Fruit fly (Drosophila melanogaster) whole organism, embryonic: ENCODE results near the gene CG4009.

Experiments
- Aef1 ChIP-seq: fragments of 200-800 bp; sonication (Bioruptor generic); IDR thresholded peaks from 3 replicates; pipeline ENCODE4 v1.3.6; 2022; ENCODE audit warnings: missing biosample characterization, missing genetic modification characterization
- Bteb2 ChIP-seq: fragments of 200-800 bp; sonication (Bioruptor generic); optimal IDR thresholded peaks from 2 replicates; lab custom pipeline; 2016; ENCODE audit warnings: missing biosample characterization, missing genetic modification characterization
- CG11560 ChIP-seq: fragments of 200-800 bp; sonication (Bioruptor generic); IDR thresholded peaks from 3 replicates; pipeline ENCODE4 v1.3.6; 2022; ENCODE audit warnings: missing biosample characterization, missing genetic modification characterization
- CG12391 ChIP-seq: fragments of 200-800 bp; sonication (Bioruptor generic); optimal IDR thresholded peaks from 3 replicates; lab custom pipeline; 2018; ENCODE audit warnings: missing biosample characterization, mild to moderate bottlenecking, missing genetic modification characterization, moderate library complexity
- CG14050 ChIP-seq: fragments of 200-800 bp; sonication (Bioruptor generic); IDR thresholded peaks from 3 replicates; pipeline ENCODE4 v1.3.6; 2022; ENCODE audit warnings: missing biosample characterization, missing genetic modification characterization
- CG14860 ChIP-seq: fragments of 200-800 bp; sonication (Bioruptor generic); IDR thresholded peaks from 3 replicates; pipeline ENCODE4 v1.3.6; 2022; ENCODE audit warnings: missing biosample characterization, missing genetic modification characterization; ENCODE audit not compliant: partially characterized antibody
- CG17359 ChIP-seq: fragments of 200-800 bp; sonication (Bioruptor generic); optimal IDR thresholded peaks from 3 replicates; lab custom pipeline; 2018; ENCODE audit warnings: missing biosample characterization, mild to moderate bottlenecking, missing genetic modification characterization, moderate library complexity
- CG17829 ChIP-seq: fragments of 200-800 bp; optimal IDR thresholded peaks from 2 replicates; lab custom pipeline; 2019; ENCODE audit warnings: missing biosample characterization, mild to moderate bottlenecking, missing genetic modification characterization, moderate library complexity
- CG18764 ChIP-seq: fragments of 200-800 bp; sonication (Bioruptor generic); optimal IDR thresholded peaks from 3 replicates; lab custom pipeline; 2016; ENCODE audit warnings: missing biosample characterization, missing genetic modification characterization
- CG2199 ChIP-seq: fragments of 200-800 bp; sonication (Bioruptor generic); IDR thresholded peaks from 3 replicates; pipeline ENCODE4 v1.3.6; 2022; ENCODE audit warnings: missing biosample characterization, missing genetic modification characterization
- CG30020 ChIP-seq: fragments of 200-800 bp; optimal IDR thresholded peaks from 2 replicates; lab custom pipeline; 2019; ENCODE audit warnings: missing biosample characterization, mild to moderate bottlenecking, missing genetic modification characterization, moderate library complexity
- CG33213 ChIP-seq: fragments of 200-800 bp; sonication (Bioruptor generic); optimal IDR thresholded peaks from 3 replicates; lab custom pipeline; 2016; ENCODE audit warnings: missing biosample characterization, missing genetic modification characterization
- CG4328 ChIP-seq: fragments of 200-800 bp; sonication (Bioruptor generic); optimal IDR thresholded peaks from 3 replicates; lab custom pipeline; 2017; ENCODE audit warnings: missing biosample characterization, missing genetic modification reagents, missing genetic modification characterization
- CG6175 ChIP-seq: fragments of 200-800 bp; sonication (Bioruptor generic); IDR thresholded peaks from 3 replicates; pipeline ENCODE4 v1.3.6; 2022; ENCODE audit warnings: missing biosample characterization, missing genetic modification characterization
- CG7839 ChIP-seq: fragments of 200-800 bp; sonication (Bioruptor generic); optimal IDR thresholded peaks from 3 replicates; lab custom pipeline; 2018; ENCODE audit warnings: missing biosample characterization, mild to moderate bottlenecking, missing genetic modification characterization, moderate library complexity
- CG8478 ChIP-seq: fragments of >200 bp; optimal IDR thresholded peaks from 2 replicates; lab custom pipeline; 2018
- CG9932 ChIP-seq: fragments of 200-800 bp; sonication (Bioruptor generic); IDR thresholded peaks from 2 replicates; pipeline ENCODE4 v1.3.6; 2022; ENCODE audit warnings: missing biosample characterization, missing genetic modification characterization
- CoRest ChIP-seq: fragments of 200-800 bp; sonication (Bioruptor generic); optimal IDR thresholded peaks from 3 replicates; lab custom pipeline; 2018; ENCODE audit warnings: missing biosample characterization, mild to moderate bottlenecking, missing genetic modification characterization, moderate library complexity
- Dad ChIP-seq: fragments of 200-800 bp; sonication (Bioruptor generic); optimal IDR thresholded peaks from 3 replicates; lab custom pipeline; 2016; ENCODE audit warnings: missing biosample characterization, missing genetic modification characterization
- Dll ChIP-seq: fragments of 200-800 bp; sonication (Bioruptor generic); IDR thresholded peaks from 4 replicates; pipeline ENCODE4 v1.3.6; 2022; ENCODE audit warnings: missing biosample characterization, missing genetic modification characterization; ENCODE audit not compliant: partially characterized antibody
- Dp ChIP-seq: fragments of 200-800 bp; sonication (Bioruptor generic); optimal IDR thresholded peaks from 2 replicates; lab custom pipeline; 2018; ENCODE audit warnings: missing biosample characterization, mild to moderate bottlenecking, missing genetic modification characterization, moderate library complexity
- Ets97D ChIP-seq: fragments of 200-800 bp; sonication (Bioruptor generic); optimal IDR thresholded peaks from 3 replicates; lab custom pipeline; 2016; ENCODE audit warnings: missing biosample characterization, missing genetic modification characterization
- Fer2 ChIP-seq: fragments of 200-800 bp; sonication (Bioruptor generic); optimal IDR thresholded peaks from 2 replicates; lab custom pipeline; 2018; ENCODE audit warnings: missing biosample characterization, mild to moderate bottlenecking, missing genetic modification characterization, moderate library complexity
- HLH4C ChIP-seq: fragments of 200-800 bp; sonication (Bioruptor generic); IDR thresholded peaks from 3 replicates; pipeline ENCODE4 v1.3.6; 2022; ENCODE audit warnings: missing biosample characterization, missing genetic modification characterization; ENCODE audit not compliant: partially characterized antibody
- Med ChIP-seq: fragments of 200-800 bp; sonication (Bioruptor generic); peaks from one replicate; lab custom pipeline; 2016; ENCODE audit warnings: missing biosample characterization, missing genetic modification characterization, mild to moderate bottlenecking, inconsistent platforms, moderate library complexity
- NK7.1 ChIP-seq: fragments of 200-800 bp; sonication (Bioruptor generic); optimal IDR thresholded peaks from 3 replicates; lab custom pipeline; 2016; ENCODE audit warnings: missing biosample characterization, missing genetic modification characterization
- Oli ChIP-seq: fragments of 200-800 bp; sonication (Bioruptor generic); optimal IDR thresholded peaks from 2 replicates; lab custom pipeline; 2018; ENCODE audit warnings: missing biosample characterization, mild to moderate bottlenecking, missing genetic modification characterization, moderate library complexity
- Side ChIP-seq: fragments of 200-800 bp; sonication (Bioruptor generic); optimal IDR thresholded peaks from 2 replicates; lab custom pipeline; 2016; ENCODE audit warnings: missing biosample characterization, missing genetic modification characterization
- Sox102F ChIP-seq: fragments of 200-800 bp; sonication (Bioruptor generic); optimal IDR thresholded peaks from 2 replicates; lab custom pipeline; 2018; ENCODE audit warnings: missing biosample characterization, mild to moderate bottlenecking, missing genetic modification characterization, moderate library complexity
- Sry-β ChIP-seq: fragments of 200-800 bp; sonication (Bioruptor generic); optimal IDR thresholded peaks from 2 replicates; lab custom pipeline; 2018; ENCODE audit warnings: missing biosample characterization, mild to moderate bottlenecking, missing genetic modification characterization, moderate library complexity
- Tbp ChIP-seq: fragments of >200 bp; optimal IDR thresholded peaks from 2 replicates; lab custom pipeline; 2018; ENCODE audit warnings: missing biosample characterization, missing genetic modification characterization
- ap ChIP-seq: fragments of 200-800 bp; sonication (Bioruptor generic); IDR thresholded peaks from 2 replicates; pipeline ENCODE4 v1.3.6; 2022; ENCODE audit warnings: missing biosample characterization, missing genetic modification characterization
- ato ChIP-seq: fragments of 200-800 bp; sonication (Bioruptor generic); IDR thresholded peaks from 2 replicates; pipeline ENCODE4 v1.3.6; 2022; ENCODE audit warnings: missing biosample characterization, missing genetic modification characterization; ENCODE audit not compliant: partially characterized antibody
- chinmo ChIP-seq: fragments of 200-800 bp; sonication (Bioruptor generic); IDR thresholded peaks from 4 replicates; pipeline ENCODE4 v1.3.6; 2022; ENCODE audit warnings: missing biosample characterization, missing genetic modification characterization; ENCODE audit not compliant: partially characterized antibody
- grn ChIP-seq: fragments of 200-800 bp; sonication (Bioruptor generic); optimal IDR thresholded peaks from 3 replicates; lab custom pipeline; 2017; ENCODE audit warnings: missing biosample characterization, missing genetic modification characterization
- gt ChIP-seq: fragments of 200-800 bp; sonication (Bioruptor generic); IDR thresholded peaks from 2 replicates; pipeline ENCODE4 v1.3.6; 2022; ENCODE audit warnings: missing biosample characterization, missing genetic modification characterization
- h ChIP-seq: fragments of >200 bp; optimal IDR thresholded peaks from 2 replicates; lab custom pipeline; 2017
- hkb ChIP-seq, 2 experiments: fragments of 200-800 bp in 1 of 2; fragments of >200 bp in 1 of 2; sonication (Bioruptor generic) in 1 of 2; IDR thresholded peaks in 1 of 2; optimal IDR thresholded peaks in 1 of 2; 2 replicates each; pipeline versions ENCODE4 v1.3.6 to Lab custom; 2017 to 2022; ENCODE audit warnings: missing biosample characterization in 1 of 2, missing genetic modification characterization in 1 of 2
- ken ChIP-seq: fragments of 200-800 bp; sonication (Bioruptor generic); IDR thresholded peaks from 3 replicates; pipeline ENCODE4 v1.3.6; 2022; ENCODE audit warnings: missing biosample characterization, missing genetic modification characterization
- lbe ChIP-seq: fragments of 200-800 bp; sonication (Bioruptor generic); optimal IDR thresholded peaks from 2 replicates; lab custom pipeline; 2016; ENCODE audit warnings: missing biosample characterization, mild to moderate bottlenecking, missing genetic modification characterization
- lov ChIP-seq, 2 experiments: fragments of 200-800 bp in 1 of 2; fragments of >200 bp in 1 of 2; sonication (Bioruptor generic) in 1 of 2; IDR thresholded peaks in 1 of 2; optimal IDR thresholded peaks in 1 of 2; 2 replicates in 1 of 2; 3 replicates in 1 of 2; pipeline versions ENCODE4 v1.3.6 to Lab custom; 2017 to 2022; ENCODE audit warnings: missing biosample characterization in 1 of 2, missing genetic modification characterization in 1 of 2
- mld ChIP-seq: fragments of 200-800 bp; sonication (Bioruptor generic); IDR thresholded peaks from 3 replicates; pipeline ENCODE4 v1.3.6; 2022; ENCODE audit warnings: missing biosample characterization, missing genetic modification characterization; ENCODE audit not compliant: partially characterized antibody
- phol ChIP-seq: fragments of 200-800 bp; sonication (Bioruptor generic); optimal IDR thresholded peaks from 3 replicates; lab custom pipeline; 2018; ENCODE audit warnings: missing biosample characterization, mild to moderate bottlenecking, missing genetic modification characterization, moderate library complexity
- row ChIP-seq: fragments of 200-800 bp; sonication (Bioruptor generic); IDR thresholded peaks from 3 replicates; pipeline ENCODE4 v1.3.6; 2022; ENCODE audit warnings: missing biosample characterization, missing genetic modification characterization
- sens-2 ChIP-seq: fragments of 200-800 bp; sonication (Bioruptor generic); IDR thresholded peaks from 2 replicates; pipeline ENCODE4 v1.3.6; 2022; ENCODE audit warnings: missing biosample characterization, missing genetic modification characterization
- so ChIP-seq: fragments of 200-800 bp; sonication (Bioruptor generic); IDR thresholded peaks from 3 replicates; pipeline ENCODE4 v1.3.6; 2022; ENCODE audit warnings: missing biosample characterization, missing genetic modification characterization
- trem ChIP-seq: fragments of 200-800 bp; optimal IDR thresholded peaks from 3 replicates; lab custom pipeline; 2019; ENCODE audit warnings: missing biosample characterization, mild to moderate bottlenecking, missing genetic modification characterization, moderate library complexity
- vnd ChIP-seq: fragments of 200-800 bp; sonication (Bioruptor generic); IDR thresholded peaks from 3 replicates; pipeline ENCODE4 v1.3.6; 2022; ENCODE audit warnings: missing biosample characterization, missing genetic modification characterization; ENCODE audit not compliant: partially characterized antibody
- zen2 ChIP-seq: fragments of 200-800 bp; sonication (Bioruptor generic); IDR thresholded peaks from 3 replicates; pipeline ENCODE4 v1.3.6; 2022; ENCODE audit warnings: missing biosample characterization, missing genetic modification characterization; ENCODE audit not compliant: partially characterized antibody

CG4009 gene

DNA sequence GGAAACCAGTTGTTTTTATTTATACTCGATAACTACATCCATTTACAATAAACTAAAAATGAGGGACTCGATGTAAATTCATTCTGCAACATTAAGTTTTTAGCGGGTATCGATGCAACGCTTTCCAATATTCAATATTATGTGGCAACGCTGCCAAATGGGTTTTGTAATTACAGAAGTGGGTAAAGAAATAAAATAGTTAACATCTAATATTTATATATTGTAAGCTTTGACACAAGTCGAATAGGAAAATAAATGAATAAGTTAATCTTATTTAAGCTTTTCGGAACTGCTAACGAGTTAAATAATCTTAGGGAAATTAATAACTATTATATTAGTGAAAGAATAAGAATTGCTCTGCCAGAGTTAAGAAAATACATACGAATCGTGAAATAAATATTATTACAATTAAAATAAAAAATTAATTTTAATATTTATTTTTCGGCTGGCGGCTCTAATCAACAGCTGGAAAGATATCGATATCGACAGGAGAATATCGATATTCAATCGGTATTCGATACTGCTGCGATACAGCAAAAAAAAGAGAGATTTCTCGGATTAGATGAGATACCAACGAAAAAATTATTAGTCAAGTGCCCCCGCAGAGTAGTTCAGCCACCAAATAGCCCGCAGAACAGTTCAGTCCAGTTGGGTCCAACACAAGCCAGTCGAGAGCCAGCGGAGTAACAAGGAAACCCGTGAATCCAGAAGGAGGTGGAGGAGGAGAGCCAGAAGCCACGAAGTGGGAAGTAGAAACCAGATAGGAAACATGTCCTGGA, 49.4 kb upstream of the CG4009 start, which contains the start of gene GckIII (continued):
- TF ChIP-seq CG2199 (GFP tag; lab: Robert Waterston, UW), result no peak
- peak; percentile 5 for TF ChIP-seq Sry-β (GFP tag; lab: Kevin White, UChicago)
- peak; percentile 26 for TF ChIP-seq CG12391
- no peak for TF ChIP-seq lbe (GFP tag; lab: Kevin White, UChicago)
- TF ChIP-seq zen2 (GFP tag; lab: Robert Waterston, UW), result peak; percentile 89
- TF ChIP-seq CG11560 (tag; lab: Robert Waterston, UW), result peak; percentile 83; the same call in 2 of the 3 replicates
- no peak for TF ChIP-seq CG14050 (GFP tag; lab: Robert Waterston, UW)
- TF ChIP-seq Fer2, result no peak
- TF ChIP-seq Aef1 (GFP tag; lab: Robert Waterston, UW), result no peak
- peak; percentile 51 for TF ChIP-seq Dp (GFP tag; lab: Kevin White, UChicago)
- TF ChIP-seq Oli (tag; lab: Kevin White, UChicago), result no peak
- peak; percentile 83 for TF ChIP-seq CG14860 (GFP tag; lab: Robert Waterston, UW)
- TF ChIP-seq Dad (GFP tag; lab: Kevin White, UChicago), result no peak
- no peak for TF ChIP-seq CG7839 (tag; lab: Kevin White, UChicago)
- TF ChIP-seq Med (GFP tag; lab: Kevin White, UChicago), result peak; percentile 54
- peak; percentile 87 for TF ChIP-seq mld (GFP tag; lab: Robert Waterston, UW)
- no peak for TF ChIP-seq so (GFP tag; lab: Robert Waterston, UW)
- TF ChIP-seq Dll (GFP tag; lab: Robert Waterston, UW), result peak; percentile 89
- TF ChIP-seq Side, result no peak
- no peak for TF ChIP-seq NK7.1
- no peak for TF ChIP-seq CG6175
- peak; percentile 82 for TF ChIP-seq HLH4C (GFP tag; lab: Robert Waterston, UW)
- peak; percentile 5 for TF ChIP-seq CoRest (tag; lab: Kevin White, UChicago)
- peak; percentile 37 for TF ChIP-seq ato (GFP tag; lab: Robert Waterston, UW)
- peak; percentile 16 for TF ChIP-seq CG30020 (tag; lab: Kevin White, UChicago)
- no peak for TF ChIP-seq ken
- TF ChIP-seq row, result 0 out of 3 replicates have a peak, but pooled peaks have one; percentile 17
- peak; percentile 66 for TF ChIP-seq vnd (GFP tag; lab: Robert Waterston, UW)
- TF ChIP-seq CG17359 (tag; lab: Kevin White, UChicago), result peak; percentile 17
- no peak for TF ChIP-seq lov (optimal IDR thresholded peaks at IDR 0.05; lab: Kevin White, UChicago)
- no peak for TF ChIP-seq lov (GFP tag; IDR thresholded peaks at IDR 0.05; lab: Robert Waterston, UW)
- peak; percentile 22 for TF ChIP-seq CG17829 (tag; lab: Kevin White, UChicago)
- peak; percentile 76 for TF ChIP-seq trem
- TF ChIP-seq h (lab: Kevin White, UChicago), result no peak
- no peak for TF ChIP-seq Tbp (GFP tag; lab: Kevin White, UChicago)
- no peak for TF ChIP-seq ap (GFP tag; lab: Robert Waterston, UW)
- peak; percentile 74; the same call in 1 of the 4 replicates for TF ChIP-seq chinmo (GFP tag; lab: Robert Waterston, UW)
- no peak for TF ChIP-seq gt (GFP tag; lab: Robert Waterston, UW)
- TF ChIP-seq CG8478, result no peak
- peak; percentile 19 for TF ChIP-seq phol (tag; lab: Kevin White, UChicago)
- TF ChIP-seq sens-2 (GFP tag; lab: Robert Waterston, UW), result no peak
- no peak for TF ChIP-seq hkb (optimal IDR thresholded peaks at IDR 0.05; lab: Kevin White, UChicago)
- no peak for TF ChIP-seq hkb (GFP tag; IDR thresholded peaks at IDR 0.05; lab: Robert Waterston, UW)
- peak; percentile 86 for TF ChIP-seq grn (GFP tag; lab: Kevin White, UChicago)
- TF ChIP-seq CG33213, result no peak
- no peak for TF ChIP-seq CG9932
- no peak for TF ChIP-seq Ets97D (GFP tag; lab: Kevin White, UChicago)
- no peak for TF ChIP-seq CG4328
- no peak for TF ChIP-seq CG18764
- no peak for TF ChIP-seq Bteb2 (GFP tag; lab: Kevin White, UChicago)
- no peak for TF ChIP-seq Sox102F (GFP tag; lab: Kevin White, UChicago)
